Worm (Caenorhabditis elegans): ENCODE measurements around the gene parn-1.

parn-1 gene

DNA sequence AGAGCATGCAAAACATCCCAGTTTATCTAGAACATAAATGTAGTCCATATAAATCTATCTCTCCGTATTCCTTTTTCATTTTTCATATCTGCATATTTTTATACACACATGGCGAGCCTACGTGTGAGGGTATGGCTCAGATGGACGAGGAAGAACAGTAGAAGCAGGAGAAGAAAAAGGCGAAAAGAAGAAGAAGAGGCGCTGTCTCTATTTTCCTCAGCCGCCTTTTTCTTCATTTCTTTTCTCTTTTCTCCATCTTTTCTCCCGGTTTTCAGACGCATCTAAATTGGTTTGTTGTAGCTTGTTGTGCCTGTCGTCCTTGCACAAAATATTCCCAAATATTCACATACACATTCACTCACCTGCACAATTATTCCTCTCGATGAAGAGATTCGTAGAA, 913 bp upstream of the parn-1 start, which contains the start of gene K10C8.4:
Gene K10C8.4 (plus strand): TSS at position 301 of the 400 bp plus-strand sequence.
- TF ChIP-seq egl-18 (GFP tag; IDR thresholded peaks at IDR 0.05) (no peak), hmg-1.2 (GFP tag; IDR thresholded peaks at IDR 0.05) (no peak), athp-1 (tag; optimal IDR thresholded peaks at IDR 0.05) (no peak), let-607 (tag; optimal IDR thresholded peaks at IDR 0.05) (no peak), lag-1 (GFP tag; IDR thresholded peaks at IDR 0.05) (no peak), lin-35 (GFP tag; optimal IDR thresholded peaks at IDR 0.05) (no peak), madf-10 (tag; optimal IDR thresholded peaks at IDR 0.05) (no peak), lin-54 (GFP tag; optimal IDR thresholded peaks at IDR 0.05) (no peak), Y56A3A.18 (GFP tag; IDR thresholded peaks at IDR 0.05) (no peak), madf-3 (GFP tag; IDR thresholded peaks at IDR 0.05) (no peak), madf-6 (GFP tag; IDR thresholded peaks at IDR 0.05) (no peak), lin-40 (tag; optimal IDR thresholded peaks at IDR 0.05) (no peak), ztf-3 (GFP tag; optimal IDR thresholded peaks at IDR 0.05) (no peak), T07F8.4 (tag; optimal IDR thresholded peaks at IDR 0.05) (no peak), mcd-1 (GFP tag; IDR thresholded peaks at IDR 0.05) (no peak), aptf-2 (GFP tag; conservative IDR thresholded peaks at IDR 0.05) (no peak), Y67H2A.10 (GFP tag; conservative IDR thresholded peaks at IDR 0.05) (no peak), lsy-27 (tag; optimal IDR thresholded peaks at IDR 0.05; ENCODE audit: borderline replicate concordance, insufficient read depth) (no peak), lir-1 (GFP tag; conservative IDR thresholded peaks at IDR 0.05) (no peak)

DNA sequence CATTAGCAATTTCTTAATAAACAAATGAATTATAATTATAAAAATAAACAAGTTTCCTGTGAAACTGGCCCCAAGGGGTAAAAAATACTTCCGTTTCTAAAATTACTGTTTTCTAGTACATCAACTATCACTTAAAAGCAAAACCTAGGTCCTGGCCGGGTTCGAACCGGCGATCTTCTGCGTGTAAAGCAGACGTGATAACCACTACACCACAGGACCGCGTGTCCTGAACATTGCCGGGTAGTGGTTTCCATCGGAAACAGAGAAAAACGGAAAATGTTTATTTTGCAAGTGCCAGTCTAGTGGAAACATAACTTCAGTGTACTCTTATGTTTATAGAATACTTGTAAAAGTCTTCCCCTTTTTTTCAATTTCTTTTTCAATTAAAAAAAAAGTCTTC, 11.8 kb downstream of the parn-1 start:
- peak; percentile 1 for TF ChIP-seq ceh-27 (GFP tag; optimal IDR thresholded peaks at IDR 0.05)
- peak; percentile 50 for TF ChIP-seq ztf-18 (tag; optimal IDR thresholded peaks at IDR 0.05)
- no peak for TF ChIP-seq egl-18 (GFP tag; IDR thresholded peaks at IDR 0.05)
- TF ChIP-seq hsf-1 (GFP tag; IDR thresholded peaks at IDR 0.05): no peak
- no peak for TF ChIP-seq F49E8.2 (tag; optimal IDR thresholded peaks at IDR 0.05; ENCODE audit: insufficient read depth)
- TF ChIP-seq F23B12.7 (tag; optimal IDR thresholded peaks at IDR 0.05; ENCODE audit: insufficient read depth): peak; percentile 51
- TF ChIP-seq ZK185.1 (tag; optimal IDR thresholded peaks at IDR 0.05; ENCODE audit: poor library complexity, severe bottlenecking): peak; percentile 18
- TF ChIP-seq tbp1 (GFP tag; optimal IDR thresholded peaks at IDR 0.05): peak; percentile 88
- TF ChIP-seq madf-3 (GFP tag; IDR thresholded peaks at IDR 0.05): no peak
- TF ChIP-seq attf-3 (GFP tag; conservative IDR thresholded peaks at IDR 0.05): no peak
- peak; percentile 29 for TF ChIP-seq mxl-1 (tag; optimal IDR thresholded peaks at IDR 0.05)
- no peak for TF ChIP-seq F57A8.1 (GFP tag; optimal IDR thresholded peaks at IDR 0.05)
- peak; percentile 57 for TF ChIP-seq rpc-1 (optimal IDR thresholded peaks at IDR 0.05)
- TF ChIP-seq rpc-1 (tag; optimal IDR thresholded peaks at IDR 0.05): peak; percentile 81
- no peak for TF ChIP-seq gei-17 (GFP tag; optimal IDR thresholded peaks at IDR 0.05)
- TF ChIP-seq fkh-3 (tag; optimal IDR thresholded peaks at IDR 0.05): no peak
- TF ChIP-seq nhr-179 (tag; optimal IDR thresholded peaks at IDR 0.05): peak; percentile 21
- TF ChIP-seq attf-6 (GFP tag; IDR thresholded peaks at IDR 0.05): no peak
- TF ChIP-seq aptf-3 (GFP tag; IDR thresholded peaks at IDR 0.05): no peak
- no peak for TF ChIP-seq F52B5.7 (tag; optimal IDR thresholded peaks at IDR 0.05)
- TF ChIP-seq sptf-2 (GFP tag; optimal IDR thresholded peaks at IDR 0.05): no peak
- peak; percentile 40 for TF ChIP-seq snpc-1.3 (tag; optimal IDR thresholded peaks at IDR 0.05; ENCODE audit: insufficient read depth)
- 0 out of 2 replicates have a peak, but pooled peaks have one; percentile 32 for TF ChIP-seq ceh-40 (GFP tag; IDR thresholded peaks at IDR 0.05)
- no peak for TF ChIP-seq nfya-1 (tag; optimal IDR thresholded peaks at IDR 0.05; ENCODE audit: borderline replicate concordance, insufficient read depth)
- TF ChIP-seq snpc-4 (GFP tag; optimal IDR thresholded peaks at IDR 0.05): no peak
- TF ChIP-seq snpc-4 (tag; optimal IDR thresholded peaks at IDR 0.05): peak in 1 of 4 experiments; percentile 19
- TF ChIP-seq nhr-90 (tag; optimal IDR thresholded peaks at IDR 0.05): no peak
- no peak for TF ChIP-seq somi-1 (GFP tag; optimal IDR thresholded peaks at IDR 0.05)
- peak; percentile 66 for TF ChIP-seq B0261.1 (tag; optimal IDR thresholded peaks at IDR 0.05)
